Fruit fly (Drosophila melanogaster): ENCODE results near the gene eIF1A.

eIF1A gene

DNA sequence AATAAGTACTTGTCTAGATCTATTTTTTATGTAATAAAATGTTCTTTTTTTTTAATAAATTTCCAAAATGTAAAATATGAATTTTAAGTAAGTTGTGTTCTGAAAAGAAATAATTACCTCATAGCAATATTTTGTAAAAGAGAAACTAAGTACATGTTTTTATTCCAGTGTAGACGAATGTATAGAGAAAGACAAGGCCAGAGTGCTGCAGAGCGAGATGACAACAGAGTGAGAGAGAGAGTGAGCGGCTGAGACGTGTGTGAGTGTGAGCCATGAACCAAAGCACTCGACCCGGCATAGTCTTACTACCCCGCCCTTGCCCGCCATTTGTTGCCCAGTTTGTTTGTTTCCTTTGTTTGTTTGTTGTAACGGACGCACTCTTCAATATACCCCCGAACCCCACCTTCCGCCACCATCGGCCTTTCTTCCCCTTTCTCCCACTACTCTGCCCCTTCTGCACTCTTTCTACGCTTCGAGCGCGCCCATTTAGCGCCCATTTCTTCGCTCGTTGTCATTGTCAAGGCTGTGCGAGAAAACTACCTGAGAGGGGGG, 37.0 kb downstream of the eIF1A start (continued):
- TF ChIP-seq Pdp1 (GFP tag; optimal IDR thresholded peaks at IDR 0.05) (peak; percentile 17 to 30), Hand (GFP tag; optimal IDR thresholded peaks at IDR 0.05) (peak; percentile 4), Hr78 (GFP tag; optimal IDR thresholded peaks at IDR 0.05) (peak in 1 of 2 experiments; percentile 95), CG30403 (GFP tag; optimal IDR thresholded peaks at IDR 0.05) (peak; percentile 66), CG8359 (GFP tag; optimal IDR thresholded peaks at IDR 0.05; ENCODE audit: borderline replicate concordance) (peak; percentile 59), Mad (GFP tag; optimal IDR thresholded peaks at IDR 0.05) (no peak), Jarid2 (GFP tag; optimal IDR thresholded peaks at IDR 0.05) (peak; percentile 33), ranshi (GFP tag; IDR thresholded peaks at IDR 0.05) (peak; percentile 36; the same call in 1 of the 2 replicates), crol (GFP tag; IDR thresholded peaks at IDR 0.05) (peak; percentile 100), hkb (optimal IDR thresholded peaks at IDR 0.05) (no peak), hkb (GFP tag; IDR thresholded peaks at IDR 0.05) (peak; percentile 73), Mrtf (GFP tag; IDR thresholded peaks at IDR 0.05) (0 out of 3 replicates have a peak, but pooled peaks have one; percentile 9), HLH4C (GFP tag; IDR thresholded peaks at IDR 0.05; ENCODE audit: partially characterized antibody) (no peak), slp2 (GFP tag; optimal IDR thresholded peaks at IDR 0.05) (peak; percentile 41), zf30C (GFP tag; optimal IDR thresholded peaks at IDR 0.05) (peak; percentile 69), tna (GFP tag; IDR thresholded peaks at IDR 0.05; ENCODE audit: partially characterized antibody) (0 out of 2 replicates have a peak, but pooled peaks have one; percentile 36), CG4707 (GFP tag; optimal IDR thresholded peaks at IDR 0.05) (peak; percentile 54), TFAM (GFP tag; optimal IDR thresholded peaks at IDR 0.05) (peak; percentile 65), sd (tag; optimal IDR thresholded peaks at IDR 0.05) (peak; percentile 25), pan (optimal IDR thresholded peaks at IDR 0.05) (no peak), pan (GFP tag; optimal IDR thresholded peaks at IDR 0.05 in 1 of 2, IDR thresholded peaks at IDR 0.05 in 1 of 2) (peak in 1 of 2 experiments; percentile 14), jumu (GFP tag; optimal IDR thresholded peaks at IDR 0.05) (peak; percentile 47), CG8281 (tag; optimal IDR thresholded peaks at IDR 0.05) (peak; percentile 24), grn (GFP tag; optimal IDR thresholded peaks at IDR 0.05) (peak; percentile 34), dpn (GFP tag; optimal IDR thresholded peaks at IDR 0.05) (peak in 1 of 2 experiments; percentile 45), ase (GFP tag; IDR thresholded peaks at IDR 0.05) (no peak), CG10959 (GFP tag; IDR thresholded peaks at IDR 0.05) (peak; percentile 59), CG15514 (GFP tag; optimal IDR thresholded peaks at IDR 0.05) (peak; percentile 51), phol (tag; optimal IDR thresholded peaks at IDR 0.05) (peak; percentile 54), H2.0 (GFP tag; IDR thresholded peaks at IDR 0.05) (0 out of 2 replicates have a peak, but pooled peaks have one; percentile 16), gt (GFP tag; IDR thresholded peaks at IDR 0.05) (0 out of 2 replicates have a peak, but pooled peaks have one; percentile 20), CG11695 (GFP tag; IDR thresholded peaks at IDR 0.05) (peak; percentile 44; the same call in 1 of the 3 replicates), Bgb (GFP tag; IDR thresholded peaks at IDR 0.05; ENCODE audit: partially characterized antibody) (peak; percentile 62; the same call in 1 of the 2 replicates), CG13424 (tag; optimal IDR thresholded peaks at IDR 0.05) (peak; percentile 71), sisA (GFP tag; IDR thresholded peaks at IDR 0.05) (0 out of 2 replicates have a peak, but pooled peaks have one; percentile 9), grau (tag; optimal IDR thresholded peaks at IDR 0.05) (peak; percentile 75), twi (tag; optimal IDR thresholded peaks at IDR 0.05) (peak; percentile 17), CG2889 (GFP tag; IDR thresholded peaks at IDR 0.05) (no peak), CG1529 (GFP tag; optimal IDR thresholded peaks at IDR 0.05) (peak; percentile 58), Kr (GFP tag; optimal IDR thresholded peaks at IDR 0.05) (peak; percentile 52), CG3163 (GFP tag; optimal IDR thresholded peaks at IDR 0.05) (peak; percentile 19), CG7556 (GFP tag; optimal IDR thresholded peaks at IDR 0.05) (peak; percentile 93), CG7987 (GFP tag; optimal IDR thresholded peaks at IDR 0.05) (peak; percentile 77), run (tag; optimal IDR thresholded peaks at IDR 0.05) (peak; percentile 9), Rx (GFP tag; IDR thresholded peaks at IDR 0.05) (peak; percentile 60), tup (GFP tag; optimal IDR thresholded peaks at IDR 0.05) (peak; percentile 18), Optix (GFP tag; IDR thresholded peaks at IDR 0.05) (peak; percentile 61; the same call in 1 of the 3 replicates), btn (GFP tag; optimal IDR thresholded peaks at IDR 0.05) (no peak), CG17328 (GFP tag; IDR thresholded peaks at IDR 0.05) (peak; percentile 35; the same call in 1 of the 2 replicates)
